Worm (Caenorhabditis elegans) whole organism, L4 larva: ENCODE data around the gene irld-57.

Source experiments
- T26A8.4 ChIP-seq: fragments of 200-800 bp; sonication (Bioruptor generic); IDR thresholded peaks from 2 replicates; pipeline ENCODE4 v1.3.6; 2022; ENCODE audit warnings: missing genetic modification characterization, missing compliant biosample characterization
- ZK546.5 ChIP-seq, 2 experiments: sonication (generic microtip); optimal IDR thresholded peaks; 2 replicates each; lab custom pipeline; 2017; ENCODE audit warnings: missing biosample characterization in 2 of 2, missing genetic modification characterization in 2 of 2
- aly-2 ChIP-seq: sonication (generic microtip); optimal IDR thresholded peaks from 2 replicates; lab custom pipeline; 2018; ENCODE audit warnings: missing biosample characterization, missing genetic modification characterization
- ces-1 ChIP-seq: fragments of 150-350 bp; sonication (generic microtip); optimal IDR thresholded peaks from 4 replicates; lab custom pipeline; 2014; ENCODE audit warnings: missing biosample characterization, missing genetic modification reagents, missing genetic modification characterization
- egl-27 ChIP-seq: sonication (generic microtip); optimal IDR thresholded peaks from 3 replicates; lab custom pipeline; 2017; ENCODE audit warnings: missing biosample characterization, missing genetic modification reagents, missing genetic modification characterization
- fos-1 ChIP-seq: fragments of 150-350 bp; optimal IDR thresholded peaks from 2 replicates; lab custom pipeline; 2014; ENCODE audit warnings: missing biosample characterization, missing genetic modification characterization
- jun-1 ChIP-seq: fragments of 150-350 bp; optimal IDR thresholded peaks from 2 replicates; lab custom pipeline; 2014; ENCODE audit warnings: missing biosample characterization, missing genetic modification reagents, missing genetic modification characterization
- mdt-29 ChIP-seq: fragments of 200-800 bp; sonication (Bioruptor generic); IDR thresholded peaks from 2 replicates; pipeline ENCODE4 v1.3.6; 2022; ENCODE audit warnings: missing genetic modification reagents, missing genetic modification characterization, missing compliant biosample characterization
- mep-1 ChIP-seq: fragments of 150-350 bp; sonication (generic microtip); optimal IDR thresholded peaks from 3 replicates; lab custom pipeline; 2014; ENCODE audit warnings: missing biosample characterization, missing genetic modification characterization
- nhr-10 ChIP-seq: fragments of 150-350 bp; optimal IDR thresholded peaks from 2 replicates; lab custom pipeline; 2014; ENCODE audit warnings: missing biosample characterization, missing genetic modification characterization
- nhr-11 ChIP-seq: fragments of 150-350 bp; optimal IDR thresholded peaks from 2 replicates; lab custom pipeline; 2014; ENCODE audit warnings: missing biosample characterization, missing genetic modification characterization
- rbr-2 ChIP-seq: sonication (generic microtip); optimal IDR thresholded peaks from 2 replicates; lab custom pipeline; 2016; ENCODE audit warnings: missing genotype, missing genetic modification characterization, missing compliant biosample characterization
- snpc-4 ChIP-seq: fragments of 150-350 bp; optimal IDR thresholded peaks from 2 replicates; lab custom pipeline; 2014; ENCODE audit warnings: missing biosample characterization, missing genetic modification characterization
- unc-39 ChIP-seq: sonication (generic microtip); optimal IDR thresholded peaks from 2 replicates; lab custom pipeline; 2017; ENCODE audit warnings: missing biosample characterization, missing genetic modification characterization

ce11 chrV:15718562-15718961 lies 7.9 kb downstream of the irld-57 start, which contains the start of gene Y6E2A.5:
- TF ChIP-seq nhr-11, result no peak
- TF ChIP-seq nhr-10 (tag; lab: Kevin White, UChicago), result no peak
- no peak for TF ChIP-seq jun-1
- no peak for TF ChIP-seq ZK546.5 (tag; optimal IDR thresholded peaks at IDR 0.05; lab: Kevin White, UChicago)
- no peak for TF ChIP-seq rbr-2
- no peak for TF ChIP-seq aly-2
- no peak for TF ChIP-seq unc-39 (tag; lab: Kevin White, UChicago)
- no peak for TF ChIP-seq mdt-29 (GFP tag; lab: Robert Waterston, UW)
- TF ChIP-seq ces-1, result no peak
- TF ChIP-seq snpc-4, result no peak
- no peak for TF ChIP-seq mep-1 (tag; lab: Kevin White, UChicago)
- TF ChIP-seq T26A8.4 (GFP tag; lab: Robert Waterston, UW), result no peak
- TF ChIP-seq fos-1, result no peak
- TF ChIP-seq egl-27 (tag; lab: Kevin White, UChicago), result no peak
